Worm (Caenorhabditis elegans): ENCODE data around the gene ugt-40.

- no peak for TF ChIP-seq him-1 (tag; optimal IDR thresholded peaks at IDR 0.05)
- no peak for TF ChIP-seq dao-5 (tag; optimal IDR thresholded peaks at IDR 0.05)
- no peak for TF ChIP-seq W03F9.2 (tag; optimal IDR thresholded peaks at IDR 0.05)
These were observed 29.5 kb downstream of the ugt-40 start for ce11 chrV:7112223-7112622.
